Worm (Caenorhabditis elegans) whole organism, L2 larva: ENCODE results near the gene msp-63.

Source experiments
- ceh-82 ChIP-seq: fragments of 150-350 bp; optimal IDR thresholded peaks from 2 replicates; lab custom pipeline; 2014; ENCODE audit warnings: missing biosample characterization, missing genetic modification characterization
- zag-1 ChIP-seq: fragments of 150-350 bp; optimal IDR thresholded peaks from 2 replicates; lab custom pipeline; 2014; ENCODE audit warnings: missing biosample characterization, missing genetic modification characterization

- TF ChIP-seq zag-1 (tag; lab: Kevin White, UChicago) (no peak), ceh-82 (tag; lab: Kevin White, UChicago) (no peak)
Measured at ce11 chrII:5828486-5828885, 31.2 kb upstream of the msp-63 start, which contains the start of gene ZK1248.11.
